Fruit fly (Drosophila melanogaster) whole organism, embryonic: Measurements from ENCODE around the gene Gs1l.

Experiments
- CG11247 ChIP-seq: fragments of 200-800 bp; sonication (Bioruptor generic); IDR thresholded peaks from 2 replicates; pipeline ENCODE4 v1.3.6; 2022; ENCODE audit warnings: missing biosample characterization, missing genetic modification characterization
- CG11723 ChIP-seq: fragments of 200-800 bp; sonication (Bioruptor generic); optimal IDR thresholded peaks from 2 replicates; lab custom pipeline; 2017; ENCODE audit warnings: missing biosample characterization, mild to moderate bottlenecking, missing genetic modification characterization
- CG13894 ChIP-seq: fragments of 200-800 bp; sonication (Bioruptor generic); optimal IDR thresholded peaks from 3 replicates; lab custom pipeline; 2018; ENCODE audit warnings: missing biosample characterization, mild to moderate bottlenecking, missing genetic modification characterization, moderate library complexity
- CG14014 ChIP-seq: fragments of 200-800 bp; sonication (Bioruptor generic); IDR thresholded peaks from 2 replicates; pipeline ENCODE4 v1.3.6; 2022; ENCODE audit warnings: missing biosample characterization, missing genetic modification characterization
- CG16779 ChIP-seq: fragments of 200-800 bp; sonication (Bioruptor generic); IDR thresholded peaks from 2 replicates; pipeline ENCODE4 v1.3.6; 2022; ENCODE audit warnings: missing biosample characterization, missing genetic modification characterization
- CG17568 ChIP-seq: fragments of 200-800 bp; sonication (Bioruptor generic); optimal IDR thresholded peaks from 2 replicates; lab custom pipeline; 2018; ENCODE audit warnings: missing biosample characterization, mild to moderate bottlenecking, missing genetic modification characterization, moderate library complexity
- CG18011 ChIP-seq: fragments of 200-800 bp; sonication (Bioruptor generic); optimal IDR thresholded peaks from 2 replicates; lab custom pipeline; 2017; ENCODE audit warnings: missing biosample characterization, missing genetic modification characterization, mild to moderate bottlenecking, moderate library complexity, missing genotype
- CG18476 ChIP-seq: fragments of 200-800 bp; sonication (Bioruptor generic); optimal IDR thresholded peaks from 2 replicates; lab custom pipeline; 2016; ENCODE audit warnings: missing biosample characterization, mild to moderate bottlenecking, missing genetic modification characterization
- CG2199 ChIP-seq: fragments of 200-800 bp; sonication (Bioruptor generic); IDR thresholded peaks from 3 replicates; pipeline ENCODE4 v1.3.6; 2022; ENCODE audit warnings: missing biosample characterization, missing genetic modification characterization
- CG30403 ChIP-seq: fragments of 200-800 bp; sonication (Bioruptor generic); optimal IDR thresholded peaks from 3 replicates; lab custom pipeline; 2016; ENCODE audit warnings: missing biosample characterization, missing genetic modification characterization
- CG34422 ChIP-seq: fragments of 200-800 bp; sonication (Bioruptor generic); IDR thresholded peaks from 3 replicates; pipeline ENCODE4 v1.3.6; 2022; ENCODE audit warnings: missing biosample characterization, missing genetic modification characterization
- CG43689 ChIP-seq: fragments of 200-800 bp; sonication (Bioruptor generic); IDR thresholded peaks from 2 replicates; pipeline ENCODE4 v1.3.6; 2022; ENCODE audit warnings: missing biosample characterization, missing genetic modification characterization
- CG4404 ChIP-seq: fragments of 200-800 bp; sonication (Bioruptor generic); IDR thresholded peaks from 2 replicates; pipeline ENCODE4 v1.3.6; 2022; ENCODE audit warnings: missing biosample characterization, missing genetic modification characterization
- CG9609 ChIP-seq: fragments of 200-800 bp; sonication (Bioruptor generic); optimal IDR thresholded peaks from 3 replicates; lab custom pipeline; 2016; ENCODE audit warnings: missing biosample characterization, missing genetic modification characterization
- CG9932 ChIP-seq: fragments of 200-800 bp; sonication (Bioruptor generic); IDR thresholded peaks from 2 replicates; pipeline ENCODE4 v1.3.6; 2022; ENCODE audit warnings: missing biosample characterization, missing genetic modification characterization
- Camta ChIP-seq: fragments of 200-800 bp; sonication (Bioruptor generic); optimal IDR thresholded peaks from 2 replicates; lab custom pipeline; 2016; ENCODE audit warnings: missing biosample characterization, missing genetic modification characterization
- Doc3 ChIP-seq: fragments of 200-800 bp; sonication (Bioruptor generic); IDR thresholded peaks from 3 replicates; pipeline ENCODE4 v1.3.6; 2022; ENCODE audit warnings: missing biosample characterization, missing genetic modification characterization; ENCODE audit not compliant: partially characterized antibody
- Fer3 ChIP-seq: fragments of 200-800 bp; sonication (Bioruptor generic); optimal IDR thresholded peaks from 2 replicates; lab custom pipeline; 2018; ENCODE audit warnings: missing biosample characterization, mild to moderate bottlenecking, missing genetic modification characterization, moderate library complexity
- HLH4C ChIP-seq: fragments of 200-800 bp; sonication (Bioruptor generic); IDR thresholded peaks from 3 replicates; pipeline ENCODE4 v1.3.6; 2022; ENCODE audit warnings: missing biosample characterization, missing genetic modification characterization; ENCODE audit not compliant: partially characterized antibody
- Hr39 ChIP-seq: fragments of >200 bp; optimal IDR thresholded peaks from 2 replicates; lab custom pipeline; 2017
- Hr78 ChIP-seq, 2 experiments: fragments of 200-800 bp in 1 of 2; fragments of >200 bp in 1 of 2; sonication (Bioruptor generic) in 1 of 2; optimal IDR thresholded peaks; 2 replicates each; lab custom pipeline; 2017 to 2019; ENCODE audit warnings: missing biosample characterization in 2 of 2, missing genetic modification characterization in 2 of 2, mild to moderate bottlenecking in 1 of 2, moderate library complexity in 1 of 2
- NC2α ChIP-seq: fragments of 200-800 bp; sonication (Bioruptor generic); optimal IDR thresholded peaks from 2 replicates; lab custom pipeline; 2016; ENCODE audit warnings: missing biosample characterization, missing genetic modification characterization
- Oli ChIP-seq: fragments of 200-800 bp; sonication (Bioruptor generic); optimal IDR thresholded peaks from 2 replicates; lab custom pipeline; 2018; ENCODE audit warnings: missing biosample characterization, mild to moderate bottlenecking, missing genetic modification characterization, moderate library complexity
- Sox100B ChIP-seq: fragments of 200-800 bp; sonication (Bioruptor generic); optimal IDR thresholded peaks from 3 replicates; lab custom pipeline; 2018; ENCODE audit warnings: missing biosample characterization, mild to moderate bottlenecking, missing genetic modification characterization
- Sox102F ChIP-seq: fragments of 200-800 bp; sonication (Bioruptor generic); optimal IDR thresholded peaks from 2 replicates; lab custom pipeline; 2018; ENCODE audit warnings: missing biosample characterization, mild to moderate bottlenecking, missing genetic modification characterization, moderate library complexity
- Stat92E ChIP-seq, 3 experiments: fragments of >200 bp in 2 of 3; fragments of 200-800 bp in 1 of 3; sonication (Bioruptor generic) in 1 of 3; optimal IDR thresholded peaks; 2 replicates each; lab custom pipeline; 2017 to 2019; ENCODE audit warnings: missing biosample characterization in 3 of 3, missing genetic modification characterization in 3 of 3, mild to moderate bottlenecking in 1 of 3, moderate library complexity in 1 of 3
- YL-1 ChIP-seq: fragments of 200-800 bp; sonication (Bioruptor generic); optimal IDR thresholded peaks from 3 replicates; lab custom pipeline; 2017; ENCODE audit warnings: missing biosample characterization, mild to moderate bottlenecking, missing genetic modification characterization
- al ChIP-seq: fragments of 200-800 bp; sonication (Bioruptor generic); IDR thresholded peaks from 2 replicates; pipeline ENCODE4 v1.3.6; 2022; ENCODE audit warnings: missing biosample characterization, missing genetic modification characterization
- bigmax ChIP-seq: fragments of 200-800 bp; sonication (Bioruptor generic); optimal IDR thresholded peaks from 2 replicates; lab custom pipeline; 2018; ENCODE audit warnings: missing biosample characterization, mild to moderate bottlenecking, missing genetic modification characterization
- caup ChIP-seq: fragments of 200-800 bp; sonication (Bioruptor generic); optimal IDR thresholded peaks from 3 replicates; lab custom pipeline; 2017; ENCODE audit warnings: missing biosample characterization, mild to moderate bottlenecking, missing genetic modification characterization, moderate library complexity; ENCODE audit not compliant: severe bottlenecking
- cg ChIP-seq: fragments of 200-800 bp; sonication (Bioruptor generic); optimal IDR thresholded peaks from 3 replicates; lab custom pipeline; 2019; ENCODE audit warnings: missing biosample characterization, mild to moderate bottlenecking, missing genetic modification characterization, moderate library complexity
- crc ChIP-seq: fragments of 200-800 bp; sonication (Bioruptor generic); optimal IDR thresholded peaks from 2 replicates; lab custom pipeline; 2016; ENCODE audit warnings: missing biosample characterization, missing genetic modification characterization
- dati ChIP-seq: fragments of 200-800 bp; sonication (Bioruptor generic); IDR thresholded peaks from 2 replicates; pipeline ENCODE4 v1.3.6; 2022; ENCODE audit warnings: missing biosample characterization, missing genetic modification characterization
- disco-r ChIP-seq: fragments of 200-800 bp; sonication (Bioruptor generic); optimal IDR thresholded peaks from 2 replicates; lab custom pipeline; 2016; ENCODE audit warnings: missing biosample characterization, missing genetic modification characterization
- dm ChIP-seq: fragments of 200-800 bp; sonication (Bioruptor generic); optimal IDR thresholded peaks from 3 replicates; lab custom pipeline; 2016; ENCODE audit warnings: missing biosample characterization, missing genetic modification characterization
- dmrt99B ChIP-seq: fragments of 200-800 bp; sonication (Bioruptor generic); optimal IDR thresholded peaks from 2 replicates; lab custom pipeline; 2018; ENCODE audit warnings: missing biosample characterization, mild to moderate bottlenecking, missing genetic modification characterization, moderate library complexity
- dysf ChIP-seq: fragments of 200-800 bp; sonication (Bioruptor generic); IDR thresholded peaks from 3 replicates; pipeline ENCODE4 v1.3.6; 2022; ENCODE audit warnings: missing biosample characterization, missing genetic modification characterization
- emc ChIP-seq: fragments of 200-800 bp; sonication (Bioruptor generic); optimal IDR thresholded peaks from 2 replicates; lab custom pipeline; 2016; ENCODE audit warnings: missing biosample characterization, missing genetic modification characterization
- ewg ChIP-seq: fragments of 200-800 bp; sonication (Bioruptor generic); optimal IDR thresholded peaks from 3 replicates; lab custom pipeline; 2017; ENCODE audit warnings: mild to moderate bottlenecking, missing biosample characterization, missing genetic modification reagents, missing genetic modification characterization
- fu2 ChIP-seq: fragments of 200-800 bp; sonication (Bioruptor generic); optimal IDR thresholded peaks from 2 replicates; lab custom pipeline; 2016; ENCODE audit warnings: missing biosample characterization, missing genetic modification characterization
- hkb ChIP-seq, 2 experiments: fragments of 200-800 bp in 1 of 2; fragments of >200 bp in 1 of 2; sonication (Bioruptor generic) in 1 of 2; IDR thresholded peaks in 1 of 2; optimal IDR thresholded peaks in 1 of 2; 2 replicates each; pipeline versions ENCODE4 v1.3.6 to Lab custom; 2017 to 2022; ENCODE audit warnings: missing biosample characterization in 1 of 2, missing genetic modification characterization in 1 of 2
- kah ChIP-seq: fragments of 200-800 bp; sonication (Bioruptor generic); optimal IDR thresholded peaks from 2 replicates; lab custom pipeline; 2018; ENCODE audit warnings: missing biosample characterization, mild to moderate bottlenecking, missing genetic modification characterization
- nom ChIP-seq: fragments of 200-800 bp; sonication (Bioruptor generic); optimal IDR thresholded peaks from 2 replicates; lab custom pipeline; 2017; ENCODE audit warnings: missing biosample characterization, missing genetic modification characterization, mild to moderate bottlenecking, moderate library complexity, missing genetic modification reagents
- p53 ChIP-seq: fragments of 200-800 bp; sonication (Bioruptor generic); optimal IDR thresholded peaks from 2 replicates; lab custom pipeline; 2016; ENCODE audit warnings: missing biosample characterization, missing genetic modification characterization
- pb ChIP-seq: fragments of 200-800 bp; sonication (Bioruptor generic); optimal IDR thresholded peaks from 3 replicates; lab custom pipeline; 2016; ENCODE audit warnings: missing biosample characterization, missing genetic modification characterization
- sna ChIP-seq: fragments of 200-800 bp; sonication (Bioruptor generic); IDR thresholded peaks from 2 replicates; pipeline ENCODE4 v1.3.6; 2022; ENCODE audit warnings: missing biosample characterization, missing genetic modification characterization; ENCODE audit not compliant: partially characterized antibody
- sr ChIP-seq: fragments of 200-800 bp; sonication (Bioruptor generic); IDR thresholded peaks from 3 replicates; pipeline ENCODE4 v1.3.6; 2022; ENCODE audit warnings: missing biosample characterization, missing genetic modification characterization
- sug ChIP-seq: fragments of 200-800 bp; optimal IDR thresholded peaks from 2 replicates; lab custom pipeline; 2019; ENCODE audit warnings: missing biosample characterization, mild to moderate bottlenecking, missing genetic modification characterization, moderate library complexity
- zf30C ChIP-seq: fragments of 200-800 bp; sonication (Bioruptor generic); optimal IDR thresholded peaks from 3 replicates; lab custom pipeline; 2018; ENCODE audit warnings: missing biosample characterization, mild to moderate bottlenecking, missing genetic modification characterization
- zfh2 ChIP-seq: fragments of 200-800 bp; sonication (Bioruptor generic); optimal IDR thresholded peaks from 2 replicates; lab custom pipeline; 2016; ENCODE audit warnings: missing biosample characterization, missing genetic modification characterization

Gene Gs1l

dm6 chr2L:4456539-4456994, at the start of gene Gs1l (continued):
- TF ChIP-seq CG9932 (GFP tag; lab: Robert Waterston, UW) = peak; percentile 42; the same call in 1 of the 2 replicates
- no peak for TF ChIP-seq al
- TF ChIP-seq CG18476 (GFP tag; lab: Kevin White, UChicago) = no peak
- peak; percentile 22 for TF ChIP-seq sug (tag; lab: Kevin White, UChicago)
- no peak for TF ChIP-seq caup (GFP tag; lab: Kevin White, UChicago)
- TF ChIP-seq HLH4C = no peak
- no peak for TF ChIP-seq CG18011
- no peak for TF ChIP-seq CG17568 (GFP tag; lab: Kevin White, UChicago)
- no peak for TF ChIP-seq dm
- TF ChIP-seq CG2199 (GFP tag; lab: Robert Waterston, UW) = no peak
- peak in 1 of 2 experiments; percentile 55 for TF ChIP-seq Hr78 (GFP tag; optimal IDR thresholded peaks at IDR 0.05; lab: Kevin White, UChicago)
- TF ChIP-seq dati (GFP tag; lab: Robert Waterston, UW) = no peak
- TF ChIP-seq ewg (GFP tag; lab: Kevin White, UChicago) = no peak
- no peak for TF ChIP-seq Stat92E (GFP tag; optimal IDR thresholded peaks at IDR 0.05; lab: Kevin White, UChicago)
- TF ChIP-seq CG13894 (tag; lab: Kevin White, UChicago) = peak; percentile 54
- TF ChIP-seq nom (GFP tag; lab: Kevin White, UChicago) = no peak
- peak; percentile 18 for TF ChIP-seq YL-1 (GFP tag; lab: Kevin White, UChicago)
- no peak for TF ChIP-seq CG9609 (GFP tag; lab: Kevin White, UChicago)
- no peak for TF ChIP-seq sna (GFP tag; lab: Robert Waterston, UW)
- no peak for TF ChIP-seq fu2 (GFP tag; lab: Kevin White, UChicago)
- TF ChIP-seq sr (GFP tag; lab: Robert Waterston, UW) = no peak
- TF ChIP-seq NC2α = no peak
- no peak; the same call in 2 of the 3 replicates for TF ChIP-seq dysf (GFP tag; lab: Robert Waterston, UW)
- no peak for TF ChIP-seq CG4404 (GFP tag; lab: Robert Waterston, UW)
- no peak for TF ChIP-seq CG16779 (GFP tag; lab: Robert Waterston, UW)
- no peak for TF ChIP-seq crc (GFP tag; lab: Kevin White, UChicago)
- TF ChIP-seq disco-r = no peak
- no peak for TF ChIP-seq bigmax (GFP tag; lab: Kevin White, UChicago)
- no peak for TF ChIP-seq CG11723
- no peak for TF ChIP-seq Sox102F
- no peak for TF ChIP-seq CG43689
- no peak for TF ChIP-seq Sox100B (GFP tag; lab: Kevin White, UChicago)
- no peak for TF ChIP-seq Doc3
- TF ChIP-seq CG30403 (GFP tag; lab: Kevin White, UChicago) = no peak
- TF ChIP-seq CG11247 (GFP tag; lab: Robert Waterston, UW) = 0 out of 2 replicates have a peak, but pooled peaks have one; percentile 22
- TF ChIP-seq kah (GFP tag; lab: Kevin White, UChicago) = no peak
- TF ChIP-seq pb = no peak
- no peak for TF ChIP-seq p53 (GFP tag; lab: Kevin White, UChicago)
- no peak for TF ChIP-seq dmrt99B (tag; lab: Kevin White, UChicago)
- TF ChIP-seq CG34422 (GFP tag; lab: Robert Waterston, UW) = peak; percentile 36; the same call in 1 of the 3 replicates
- no peak for TF ChIP-seq zfh2 (GFP tag; lab: Kevin White, UChicago)
- no peak for TF ChIP-seq Oli (tag; lab: Kevin White, UChicago)
- TF ChIP-seq emc (GFP tag; lab: Kevin White, UChicago) = no peak
- TF ChIP-seq cg = no peak
- no peak for TF ChIP-seq zf30C (GFP tag; lab: Kevin White, UChicago)
- TF ChIP-seq Hr39 = no peak
- TF ChIP-seq Camta = no peak
- TF ChIP-seq CG14014 (GFP tag; lab: Robert Waterston, UW) = peak; percentile 35; the same call in 1 of the 2 replicates
- no peak for TF ChIP-seq hkb (optimal IDR thresholded peaks at IDR 0.05; lab: Kevin White, UChicago)
- 0 out of 2 replicates have a peak, but pooled peaks have one; percentile 17 for TF ChIP-seq hkb (GFP tag; IDR thresholded peaks at IDR 0.05; lab: Robert Waterston, UW)
- TF ChIP-seq Fer3 = peak; percentile 5
